Fruit fly (Drosophila melanogaster): ENCODE measurements around the gene Lar.

Lar gene

dm6 chr2L:19583926-19584392, 2.5 kb upstream of the Lar start, which contains the start of the genes PCNA2 and CG10366 (continued):
- TF ChIP-seq CG15269 (tag; optimal IDR thresholded peaks at IDR 0.05) = peak; percentile 67
- no peak for TF ChIP-seq disco-r (GFP tag; optimal IDR thresholded peaks at IDR 0.05)
- TF ChIP-seq zen2 (GFP tag; IDR thresholded peaks at IDR 0.05; ENCODE audit: partially characterized antibody) = no peak
- no peak for TF ChIP-seq prd (optimal IDR thresholded peaks at IDR 0.05)
- TF ChIP-seq prd (GFP tag; IDR thresholded peaks at IDR 0.05) = peak; percentile 67
- peak; percentile 72 for TF ChIP-seq ems (GFP tag; optimal IDR thresholded peaks at IDR 0.05)
- TF ChIP-seq mld (GFP tag; IDR thresholded peaks at IDR 0.05; ENCODE audit: partially characterized antibody) = no peak
- peak; percentile 49 for TF ChIP-seq emc (GFP tag; optimal IDR thresholded peaks at IDR 0.05)
- no peak for TF ChIP-seq CG14014 (GFP tag; IDR thresholded peaks at IDR 0.05)
- peak; percentile 68 for TF ChIP-seq CG2678 (tag; optimal IDR thresholded peaks at IDR 0.05)
- peak; percentile 44; the same call in 1 of the 2 replicates for TF ChIP-seq sisA (GFP tag; IDR thresholded peaks at IDR 0.05)
- peak; percentile 94 for TF ChIP-seq sens (GFP tag)
- TF ChIP-seq CG6654 (GFP tag; optimal IDR thresholded peaks at IDR 0.05) = no peak
- TF ChIP-seq btn (GFP tag; optimal IDR thresholded peaks at IDR 0.05) = peak; percentile 6
- TF ChIP-seq CG9609 (GFP tag; optimal IDR thresholded peaks at IDR 0.05) = peak; percentile 84
- TF ChIP-seq Max (GFP tag; optimal IDR thresholded peaks at IDR 0.05) = peak; percentile 76
- no peak for TF ChIP-seq h (optimal IDR thresholded peaks at IDR 0.05)
- TF ChIP-seq Mad (GFP tag; optimal IDR thresholded peaks at IDR 0.05) = peak; percentile 76
- TF ChIP-seq rib (GFP tag; IDR thresholded peaks at IDR 0.05) = no peak
- peak; percentile 69 for TF ChIP-seq CG13624 (GFP tag; optimal IDR thresholded peaks at IDR 0.05)
- TF ChIP-seq CrebB (tag; optimal IDR thresholded peaks at IDR 0.05) = peak; percentile 44
- TF ChIP-seq tap (tag; optimal IDR thresholded peaks at IDR 0.05) = peak; percentile 34
- TF ChIP-seq NfI (GFP tag; optimal IDR thresholded peaks at IDR 0.05) = peak; percentile 62
- no peak for TF ChIP-seq CG7745 (tag; optimal IDR thresholded peaks at IDR 0.05)
- TF ChIP-seq CG12391 (tag; optimal IDR thresholded peaks at IDR 0.05) = peak; percentile 79
- TF ChIP-seq exex (tag; optimal IDR thresholded peaks at IDR 0.05) = no peak
- no peak for TF ChIP-seq onecut (GFP tag; IDR thresholded peaks at IDR 0.05)
- no peak for TF ChIP-seq hb (GFP tag; IDR thresholded peaks at IDR 0.05; ENCODE audit: partially characterized antibody)
- TF ChIP-seq CG16779 (GFP tag; IDR thresholded peaks at IDR 0.05) = no peak
- peak; percentile 78 for TF ChIP-seq Ets97D (GFP tag; optimal IDR thresholded peaks at IDR 0.05)
- TF ChIP-seq pros (GFP tag; optimal IDR thresholded peaks at IDR 0.05) = no peak
- TF ChIP-seq CG2202 (tag; optimal IDR thresholded peaks at IDR 0.05) = peak; percentile 32
- TF ChIP-seq Dp (GFP tag; optimal IDR thresholded peaks at IDR 0.05) = peak; percentile 61
- TF ChIP-seq CG31441 (GFP tag; IDR thresholded peaks at IDR 0.05) = peak; percentile 54
- peak; percentile 58 for TF ChIP-seq CG18764 (GFP tag; optimal IDR thresholded peaks at IDR 0.05)
- peak; percentile 69 for TF ChIP-seq lab (GFP tag; optimal IDR thresholded peaks at IDR 0.05)
- no peak for TF ChIP-seq TFAM (GFP tag; optimal IDR thresholded peaks at IDR 0.05)
- TF ChIP-seq CG7963 (GFP tag; IDR thresholded peaks at IDR 0.05; ENCODE audit: partially characterized antibody) = no peak
- no peak for TF ChIP-seq CG3838 (GFP tag; optimal IDR thresholded peaks at IDR 0.05)
- TF ChIP-seq Nf-YB (GFP tag; optimal IDR thresholded peaks at IDR 0.05) = peak; percentile 55
- no peak for TF ChIP-seq sr (GFP tag; IDR thresholded peaks at IDR 0.05)
- peak; percentile 55 for TF ChIP-seq nerfin-1 (tag; optimal IDR thresholded peaks at IDR 0.05)
- peak; percentile 82 for TF ChIP-seq CHES-1-like (GFP tag; optimal IDR thresholded peaks at IDR 0.05)
- TF ChIP-seq CG6175 (GFP tag; IDR thresholded peaks at IDR 0.05) = no peak
- peak; percentile 74 for TF ChIP-seq fu2 (GFP tag; optimal IDR thresholded peaks at IDR 0.05)
- TF ChIP-seq odd (GFP tag; optimal IDR thresholded peaks at IDR 0.05) = no peak
- TF ChIP-seq CG11456 (GFP tag; IDR thresholded peaks at IDR 0.05) = peak; percentile 60; the same call in 1 of the 3 replicates
- peak; percentile 57; the same call in 1 of the 3 replicates for TF ChIP-seq Dbx (GFP tag; IDR thresholded peaks at IDR 0.05)
- TF ChIP-seq H15 (GFP tag; IDR thresholded peaks at IDR 0.05) = no peak
- peak; percentile 54 for TF ChIP-seq zen (tag; optimal IDR thresholded peaks at IDR 0.05)
- no peak for TF ChIP-seq CG43689 (GFP tag; IDR thresholded peaks at IDR 0.05)
- no peak for TF ChIP-seq cad (GFP tag; optimal IDR thresholded peaks at IDR 0.05)

All from whole organism, embryonic.